Worm (Caenorhabditis elegans) whole organism, midembryonic: ENCODE data around the gene got-1.2.
"Not testable (repeated sequence)": the region's sequence is repeated elsewhere in the genome, so short reads cannot be mapped to it uniquely, and the experiment has no call there.

Source experiments
- T22C8.4 ChIP-seq: fragments of 200-800 bp; sonication (Bioruptor generic); IDR thresholded peaks from 2 replicates; pipeline ENCODE4 v1.3.6; 2022; ENCODE audit warnings: missing genetic modification characterization, missing compliant biosample characterization
- cog-1 ChIP-seq: sonication (generic microtip); optimal IDR thresholded peaks from 2 replicates; lab custom pipeline; 2016; ENCODE audit warnings: missing genetic modification characterization, missing compliant biosample characterization
- flt-1 ChIP-seq: fragments of 200-800 bp; sonication (Bioruptor generic); IDR thresholded peaks from 2 replicates; pipeline ENCODE4 v1.3.6; 2022; ENCODE audit warnings: missing genetic modification characterization, missing compliant biosample characterization
- med-1 ChIP-seq: sonication (generic microtip); optimal IDR thresholded peaks from 2 replicates; lab custom pipeline; 2017; ENCODE audit warnings: missing genetic modification characterization, mild to moderate bottlenecking, missing compliant biosample characterization, antibody characterized with exemption, missing genetic modification reagents; ENCODE audit not compliant: insufficient read depth
- ref-1 ChIP-seq: fragments of 200-800 bp; sonication (Bioruptor generic); conservative IDR thresholded peaks from 2 replicates; pipeline ENCODE4 v1.3.6; 2022; ENCODE audit warnings: missing genetic modification reagents, missing genetic modification characterization, missing compliant biosample characterization
- tab-1 ChIP-seq: fragments of 200-800 bp; sonication (Bioruptor generic); IDR thresholded peaks from 2 replicates; pipeline ENCODE4 v1.3.6; 2022; ENCODE audit warnings: missing genetic modification characterization, missing compliant biosample characterization
- ztf-23 ChIP-seq: fragments of 200-800 bp; sonication (Bioruptor generic); IDR thresholded peaks from 2 replicates; pipeline ENCODE4 v1.3.6; 2022; ENCODE audit warnings: missing genetic modification reagents, missing genetic modification characterization, missing compliant biosample characterization
- ztf-29 ChIP-seq: fragments of 200-800 bp; sonication (Bioruptor generic); IDR thresholded peaks from 2 replicates; pipeline ENCODE4 v1.3.6; 2022; ENCODE audit warnings: missing genetic modification reagents, missing genetic modification characterization, missing compliant biosample characterization

ce11 chrX:16834691-16835090 is 41.8 kb upstream of the got-1.2 start, which contains the start of gene F41G4.13:
- TF ChIP-seq tab-1; med-1; ztf-23 (GFP tag; lab: Robert Waterston, UW); ztf-29 (GFP tag; lab: Robert Waterston, UW); ref-1; T22C8.4 (GFP tag; lab: Robert Waterston, UW); cog-1; flt-1 (GFP tag; lab: Robert Waterston, UW): not testable (repeated sequence)
